Worm (Caenorhabditis elegans): ENCODE results near the gene K09C4.7.

- no peak for TF ChIP-seq nhr-80 (tag; optimal IDR thresholded peaks at IDR 0.05)
- no peak for TF ChIP-seq Y79H2A.3 (GFP tag; conservative IDR thresholded peaks at IDR 0.05)
- TF ChIP-seq lin-54 (GFP tag; optimal IDR thresholded peaks at IDR 0.05): no peak
- no peak for TF ChIP-seq efl-1 (GFP tag; optimal IDR thresholded peaks at IDR 0.05)
- TF ChIP-seq somi-1 (GFP tag; optimal IDR thresholded peaks at IDR 0.05): no peak
- TF ChIP-seq C06A6.2 (GFP tag; conservative IDR thresholded peaks at IDR 0.05): no peak
- TF ChIP-seq mxl-1 (tag; optimal IDR thresholded peaks at IDR 0.05): no peak
- no peak for TF ChIP-seq rec-8 (tag; optimal IDR thresholded peaks at IDR 0.05)
- TF ChIP-seq sdz-38 (tag; optimal IDR thresholded peaks at IDR 0.05): no peak
- TF ChIP-seq lag-1 (GFP tag; IDR thresholded peaks at IDR 0.05): no peak
Observed at ce11 chrX:3289183-3289582, 16.5 kb downstream of the K09C4.7 start, which contains the start of gene K09C4.4.
